Fruit fly (Drosophila melanogaster) whole organism, pupa: Measurements from ENCODE around the gene CG9147.

Source experiments
- CG12605 ChIP-seq: fragments of 200-800 bp; sonication (Bioruptor generic); IDR thresholded peaks from 2 replicates; pipeline ENCODE4 v1.3.6; 2022; ENCODE audit warnings: missing biosample characterization, missing genetic modification characterization
- CG34367 ChIP-seq: fragments of 200-800 bp; sonication (Bioruptor generic); optimal IDR thresholded peaks from 2 replicates; lab custom pipeline; 2018; ENCODE audit warnings: missing biosample characterization, mild to moderate bottlenecking, missing genetic modification characterization

- TF ChIP-seq CG12605 (no peak), CG34367 (tag; lab: Kevin White, UChicago) (no peak)
These were observed 26.5 kb downstream of the CG9147 start for dm6 chr2L:6092300-6092699.
